Fruit fly (Drosophila melanogaster) whole organism: Measurements from ENCODE around the gene Hexo2.

Experiments used
- CG8478 ChIP-seq: fragments of >200 bp; optimal IDR thresholded peaks from 2 replicates; lab custom pipeline; 2018; ENCODE audit warnings: inconsistent platforms
- Dll ChIP-seq: fragments of >200 bp; optimal IDR thresholded peaks from 2 replicates; lab custom pipeline; 2017
- EcR ChIP-seq, 2 experiments: fragments of >200 bp; optimal IDR thresholded peaks; 2 replicates each; lab custom pipeline; 2017; ENCODE audit warnings: missing biosample characterization in 2 of 2, missing genetic modification characterization in 2 of 2, missing genetic modification reagents in 2 of 2
- pan ChIP-seq: fragments of >200 bp; optimal IDR thresholded peaks from 2 replicates; lab custom pipeline; 2017
- psq ChIP-seq: fragments of >200 bp; optimal IDR thresholded peaks from 2 replicates; lab custom pipeline; 2017
- usp ChIP-seq: fragments of >200 bp; optimal IDR thresholded peaks from 2 replicates; lab custom pipeline; 2017; ENCODE audit warnings: missing biosample characterization, missing genetic modification characterization, mixed read lengths

Gene Hexo2

dm6 chrX:8714064-8715046 lies 4.9 kb downstream of the Hexo2 start, which contains the start of the genes CG2004 and CG1785:
TSS of gene CG2004 (minus strand) at chrX:8714924.
TSS of gene CG1785 (plus strand) at chrX:8714936.
- TF ChIP-seq psq (lab: Kevin White, UChicago) (no peak), Dll (lab: Kevin White, UChicago) (no peak), CG8478 (lab: Kevin White, UChicago) (no peak)

DNA sequence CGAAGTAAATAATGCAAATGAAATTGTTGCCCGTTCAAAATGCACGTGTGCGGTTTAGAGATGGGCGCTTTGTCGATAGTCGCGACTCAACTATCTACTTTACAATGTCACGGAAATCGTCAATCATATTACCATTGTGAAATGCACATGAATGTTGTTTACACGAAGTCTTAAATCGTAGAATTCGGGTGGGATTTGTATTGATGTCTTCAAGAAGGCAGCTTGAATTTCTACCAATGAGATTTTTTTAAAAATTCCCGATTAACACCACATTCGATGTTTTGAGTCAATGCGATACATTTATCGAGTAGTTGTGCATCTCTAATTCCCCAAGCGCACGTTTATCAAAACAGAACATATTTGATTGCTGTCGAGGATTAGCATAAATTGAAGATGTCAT lies 10.8 kb downstream of the Hexo2 start, which contains the start of gene CG1789:
TSS of gene CG1789 (plus strand) at position 308 of the 400 bp plus-strand sequence.
- TF ChIP-seq EcR (GFP tag; optimal IDR thresholded peaks at IDR 0.05; lab: Kevin White, UChicago) (no peak), Dll (lab: Kevin White, UChicago) (no peak), usp (GFP tag; lab: Kevin White, UChicago) (no peak), psq (lab: Kevin White, UChicago) (no peak)

DNA sequence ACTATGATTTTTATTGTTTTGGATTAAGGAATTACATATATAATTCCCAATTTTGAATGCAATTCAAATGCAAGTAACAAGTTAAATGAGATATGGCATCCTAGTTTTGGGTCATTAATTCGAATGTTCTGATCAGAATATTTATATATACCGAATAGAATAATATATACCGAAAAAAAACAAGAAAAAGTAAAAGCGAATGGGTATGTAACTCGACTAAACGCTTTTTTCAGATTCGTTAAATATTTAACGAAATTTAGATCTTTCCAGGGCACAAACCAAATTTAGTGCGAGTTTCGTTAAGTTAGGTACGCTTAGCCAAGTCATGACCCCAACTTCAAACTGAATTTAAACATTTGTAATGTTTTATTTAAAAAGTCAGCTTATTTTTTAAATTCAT lies 12.0 kb downstream of the Hexo2 start:
- TF ChIP-seq Dll (lab: Kevin White, UChicago) (no peak), usp (GFP tag; lab: Kevin White, UChicago) (no peak), pan (no peak), CG8478 (lab: Kevin White, UChicago) (no peak), psq (lab: Kevin White, UChicago) (no peak), EcR (GFP tag; optimal IDR thresholded peaks at IDR 0.05; lab: Kevin White, UChicago) (no peak)

DNA sequence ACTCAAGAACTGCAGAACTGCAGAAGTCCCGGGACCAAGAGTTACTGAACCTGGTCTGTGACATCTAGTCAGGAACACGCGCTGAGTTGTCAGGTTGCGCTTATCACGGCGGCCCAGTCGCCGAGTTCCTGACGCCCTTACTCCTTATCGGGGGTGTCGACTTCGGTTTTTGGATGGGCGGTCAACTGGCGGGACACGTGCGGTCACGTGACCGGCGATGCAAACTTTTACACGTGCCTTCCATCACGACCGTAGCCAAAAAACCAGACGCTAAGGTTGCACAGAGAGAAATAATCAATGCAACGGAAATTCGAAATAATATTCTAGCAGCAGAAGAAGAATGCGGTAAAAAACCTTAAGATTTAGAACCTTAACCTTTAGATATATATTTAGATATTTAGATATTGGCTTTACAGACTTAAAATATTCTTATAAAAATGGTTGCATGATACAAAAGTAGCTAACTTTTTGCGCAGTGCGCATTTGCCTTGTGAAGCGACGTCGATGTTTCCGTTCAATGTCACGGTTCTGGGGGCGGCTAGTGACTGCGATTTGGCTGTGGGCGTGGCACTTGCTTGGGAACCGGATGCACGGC lies 14.0 kb downstream of the Hexo2 start:
- TF ChIP-seq psq (lab: Kevin White, UChicago) (no peak), usp (GFP tag; lab: Kevin White, UChicago) (no peak), Dll (lab: Kevin White, UChicago) (no peak), EcR (GFP tag; optimal IDR thresholded peaks at IDR 0.05; lab: Kevin White, UChicago) (no peak), pan (no peak), CG8478 (lab: Kevin White, UChicago) (no peak)

DNA sequence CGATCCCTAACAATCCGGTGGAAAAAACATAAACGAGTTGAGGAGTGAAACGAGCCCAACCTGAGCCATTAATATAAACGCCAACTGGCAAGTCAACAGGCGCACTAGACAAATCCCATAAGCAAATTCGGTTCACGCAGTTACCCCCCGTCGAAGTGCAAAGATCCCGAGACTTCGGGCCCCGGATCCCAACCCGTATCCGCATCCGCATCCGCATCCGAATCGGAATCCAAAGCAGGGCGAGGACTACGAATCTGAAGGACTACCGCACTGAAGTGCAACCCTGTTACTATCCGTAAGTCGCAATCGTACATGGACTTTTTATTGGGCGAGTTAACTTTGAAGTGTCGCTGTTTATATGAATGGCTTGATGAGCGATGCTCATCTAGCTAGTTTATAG lies 15.4 kb downstream of the Hexo2 start:
- no peak for TF ChIP-seq EcR (GFP tag; optimal IDR thresholded peaks at IDR 0.05; lab: Kevin White, UChicago)
- TF ChIP-seq pan: no peak
- no peak for TF ChIP-seq CG8478 (lab: Kevin White, UChicago)
- TF ChIP-seq Dll (lab: Kevin White, UChicago): no peak
- no peak for TF ChIP-seq psq (lab: Kevin White, UChicago)
- TF ChIP-seq usp (GFP tag; lab: Kevin White, UChicago): no peak

DNA sequence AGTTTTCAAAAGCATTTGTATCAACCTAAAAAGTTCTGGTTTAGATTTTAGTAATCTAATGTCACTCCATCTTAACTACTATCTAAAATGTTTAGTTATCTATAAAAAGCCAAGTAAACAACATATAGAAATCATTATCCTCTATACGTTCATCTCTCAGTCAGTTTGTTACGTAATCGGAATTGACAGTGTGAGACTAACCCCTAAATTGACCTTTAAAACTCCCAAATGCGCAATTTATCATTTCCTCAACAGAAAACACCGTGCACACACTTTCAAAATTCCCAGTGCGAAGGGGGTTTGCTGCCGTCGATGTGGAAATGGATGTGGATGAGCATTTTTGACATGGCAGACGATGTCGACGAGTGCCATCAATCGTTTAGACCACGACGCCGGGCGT lies 15.8 kb downstream of the Hexo2 start:
- TF ChIP-seq pan: no peak
- no peak for TF ChIP-seq Dll (lab: Kevin White, UChicago)
- TF ChIP-seq CG8478 (lab: Kevin White, UChicago): no peak
- TF ChIP-seq usp (GFP tag; lab: Kevin White, UChicago): no peak
- no peak for TF ChIP-seq psq (lab: Kevin White, UChicago)
- TF ChIP-seq EcR (GFP tag; optimal IDR thresholded peaks at IDR 0.05; lab: Kevin White, UChicago): no peak

DNA sequence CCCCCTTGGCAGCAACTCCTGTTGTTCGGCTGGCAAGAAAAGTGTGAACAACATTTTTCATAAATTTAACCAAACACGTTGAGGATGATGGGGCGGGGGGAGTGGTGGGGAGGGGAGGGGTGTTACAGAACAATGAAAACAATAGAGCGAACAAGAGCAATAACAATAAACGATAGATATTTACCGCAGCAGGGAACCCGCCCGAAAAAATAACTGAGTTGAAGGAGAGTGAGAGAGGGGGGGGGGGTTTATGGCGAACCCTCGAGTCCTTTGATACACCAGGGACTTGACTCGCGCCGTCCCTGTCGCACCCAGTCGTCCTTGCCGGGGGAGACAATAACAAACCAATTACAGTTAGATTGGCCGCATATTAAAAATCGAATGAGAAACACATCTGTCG lies 17.4 kb downstream of the Hexo2 start:
- TF ChIP-seq pan (no peak), Dll (lab: Kevin White, UChicago) (no peak), CG8478 (lab: Kevin White, UChicago) (no peak), usp (GFP tag; lab: Kevin White, UChicago) (no peak), EcR (GFP tag; optimal IDR thresholded peaks at IDR 0.05; lab: Kevin White, UChicago) (no peak), psq (lab: Kevin White, UChicago) (no peak)

DNA sequence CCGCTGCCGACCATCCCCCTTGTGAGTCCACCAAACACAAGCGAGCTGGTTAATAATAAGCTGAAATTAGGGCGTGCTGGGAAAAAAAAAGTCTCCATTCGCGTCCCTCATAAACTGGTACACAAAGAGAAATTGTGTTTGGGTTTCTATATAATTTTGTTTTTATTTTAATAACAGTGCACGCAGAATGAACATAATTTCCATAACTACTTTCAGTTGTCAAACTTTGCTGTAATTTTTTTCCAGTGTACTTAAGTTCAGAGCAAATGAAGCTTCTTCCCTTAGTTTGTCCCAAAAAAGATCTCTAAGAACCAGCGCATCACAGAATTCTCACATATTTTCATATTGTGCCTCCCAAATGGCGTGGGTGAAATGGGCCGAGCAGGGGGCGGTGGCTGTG lies 18.6 kb downstream of the Hexo2 start:
- TF ChIP-seq CG8478 (lab: Kevin White, UChicago) (no peak), EcR (GFP tag; optimal IDR thresholded peaks at IDR 0.05; lab: Kevin White, UChicago) (no peak), psq (lab: Kevin White, UChicago) (no peak), Dll (lab: Kevin White, UChicago) (no peak), usp (GFP tag; lab: Kevin White, UChicago) (no peak), pan (no peak)

DNA sequence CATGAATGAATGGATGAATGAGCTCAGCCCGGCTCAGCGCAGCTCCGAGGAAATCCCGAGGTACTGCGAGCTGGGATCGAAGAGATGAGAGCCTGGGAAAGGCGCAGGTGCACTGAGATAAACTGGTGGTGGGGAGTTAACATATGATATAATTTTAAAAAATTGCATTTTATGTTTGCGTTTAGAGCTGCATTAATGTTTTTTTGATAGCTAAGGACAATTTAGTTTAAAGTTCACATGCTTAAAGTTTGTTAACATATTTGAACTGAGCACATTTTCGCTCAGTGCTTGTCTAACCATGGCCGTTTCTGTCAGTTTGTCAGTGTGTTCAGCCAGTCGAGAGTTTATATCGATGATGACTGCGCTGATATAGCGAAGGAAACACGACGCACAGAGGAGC lies 20.9 kb downstream of the Hexo2 start:
- TF ChIP-seq CG8478 (lab: Kevin White, UChicago): no peak
- no peak for TF ChIP-seq Dll (lab: Kevin White, UChicago)
- TF ChIP-seq pan: no peak
- TF ChIP-seq usp (GFP tag; lab: Kevin White, UChicago): no peak
- TF ChIP-seq EcR (GFP tag; optimal IDR thresholded peaks at IDR 0.05; lab: Kevin White, UChicago): no peak
- no peak for TF ChIP-seq psq (lab: Kevin White, UChicago)

- TF ChIP-seq psq (lab: Kevin White, UChicago) (no peak), EcR (GFP tag; optimal IDR thresholded peaks at IDR 0.05; lab: Kevin White, UChicago) (no peak), CG8478 (lab: Kevin White, UChicago) (no peak), Dll (lab: Kevin White, UChicago) (no peak), pan (no peak), usp (GFP tag; lab: Kevin White, UChicago) (no peak)
These were observed 22.0 kb downstream of the Hexo2 start for dm6 chrX:8731464-8731863.

- no peak for TF ChIP-seq usp (GFP tag; lab: Kevin White, UChicago)
- TF ChIP-seq EcR (GFP tag; optimal IDR thresholded peaks at IDR 0.05; lab: Kevin White, UChicago): no peak
- no peak for TF ChIP-seq Dll (lab: Kevin White, UChicago)
- no peak for TF ChIP-seq pan
- TF ChIP-seq psq (lab: Kevin White, UChicago): no peak
These were observed 22.9 kb downstream of the Hexo2 start for dm6 chrX:8732379-8732778.
